Worm (Caenorhabditis elegans) whole organism, L1 larva: Measurements from ENCODE around the gene srx-128.

ENCODE experiments used
- C04F5.9 ChIP-seq: sonication (generic microtip); optimal IDR thresholded peaks from 2 replicates; lab custom pipeline; 2016; ENCODE audit warnings: missing genetic modification characterization, missing compliant biosample characterization
- F16B12.6 ChIP-seq: fragments of 150-350 bp; optimal IDR thresholded peaks from 2 replicates; lab custom pipeline; 2014; ENCODE audit warnings: missing biosample characterization, missing genetic modification characterization
- Y116A8C.19 ChIP-seq: sonication (generic microtip); optimal IDR thresholded peaks from 2 replicates; lab custom pipeline; 2016; ENCODE audit warnings: missing compliant biosample characterization, missing genetic modification characterization, borderline replicate concordance
- alr-1 ChIP-seq: fragments of 200-800 bp; sonication (Bioruptor generic); optimal IDR thresholded peaks from 2 replicates; lab custom pipeline; 2018; ENCODE audit warnings: borderline replicate concordance, mild to moderate bottlenecking, missing genetic modification characterization, missing compliant biosample characterization
- aly-2 ChIP-seq: fragments of 150-350 bp; optimal IDR thresholded peaks from 2 replicates; lab custom pipeline; 2014; ENCODE audit warnings: missing biosample characterization, missing genetic modification characterization
- ceh-63 ChIP-seq: fragments of 200-800 bp; sonication (Bioruptor generic); optimal IDR thresholded peaks from 2 replicates; lab custom pipeline; 2018; ENCODE audit warnings: mild to moderate bottlenecking, missing genetic modification characterization, missing compliant biosample characterization
- ceh-8 ChIP-seq: fragments of 200-800 bp; sonication (Bioruptor generic); optimal IDR thresholded peaks from 2 replicates; lab custom pipeline; 2018; ENCODE audit warnings: mild to moderate bottlenecking, missing genetic modification characterization, moderate library complexity, missing compliant biosample characterization
- dsc-1 ChIP-seq: sonication (generic microtip); optimal IDR thresholded peaks from 2 replicates; lab custom pipeline; 2016; ENCODE audit warnings: mild to moderate bottlenecking, missing genetic modification characterization, missing compliant biosample characterization
- efl-1 ChIP-seq, 4 experiments: fragments of 150-350 bp; optimal IDR thresholded peaks in 3 of 4; peaks in 1 of 4; 1 replicate in 1 of 4; 2 replicates in 3 of 4; lab custom pipeline; 2014; ENCODE audit warnings: missing biosample characterization in 2 of 4, missing genetic modification characterization in 2 of 4, missing genetic modification reagents in 2 of 4
- efl-3 ChIP-seq: fragments of 200-800 bp; sonication (Bioruptor generic); optimal IDR thresholded peaks from 2 replicates; lab custom pipeline; 2018; ENCODE audit warnings: mild to moderate bottlenecking, missing genetic modification characterization, missing compliant biosample characterization
- elt-3 ChIP-seq, 6 experiments: fragments of 150-350 bp in 1 of 6; sonication (generic microtip); optimal IDR thresholded peaks; 2 replicates each; lab custom pipeline; 2017 to 2018; ENCODE audit warnings: missing biosample characterization in 6 of 6, missing genetic modification characterization in 6 of 6, inconsistent platforms in 1 of 6
- ets-5 ChIP-seq: fragments of 200-800 bp; sonication (Bioruptor generic); IDR thresholded peaks from 2 replicates; pipeline ENCODE4 v1.3.6; 2022; ENCODE audit warnings: missing genetic modification characterization, missing compliant biosample characterization
- fkh-10 ChIP-seq: sonication (generic microtip); optimal IDR thresholded peaks from 2 replicates; lab custom pipeline; 2017; ENCODE audit warnings: missing biosample characterization, missing genetic modification reagents, missing genetic modification characterization
- fkh-4 ChIP-seq: sonication (generic microtip); optimal IDR thresholded peaks from 2 replicates; lab custom pipeline; 2016; ENCODE audit warnings: missing compliant biosample characterization, missing genetic modification characterization, borderline replicate concordance
- fkh-8 ChIP-seq: sonication (generic microtip); optimal IDR thresholded peaks from 2 replicates; lab custom pipeline; 2016; ENCODE audit warnings: mild to moderate bottlenecking, missing genetic modification characterization, missing compliant biosample characterization
- grh-1 ChIP-seq: fragments of 200-800 bp; sonication (Bioruptor generic); IDR thresholded peaks from 2 replicates; pipeline ENCODE4 v1.3.6; 2022; ENCODE audit warnings: missing genetic modification reagents, missing genetic modification characterization, missing compliant biosample characterization
- hlh-17 ChIP-seq: fragments of 200-800 bp; sonication (Bioruptor generic); optimal IDR thresholded peaks from 2 replicates; lab custom pipeline; 2018; ENCODE audit warnings: missing genetic modification characterization, mild to moderate bottlenecking, missing compliant biosample characterization, moderate library complexity, borderline replicate concordance
- irx-1 ChIP-seq: sonication (generic microtip); optimal IDR thresholded peaks from 2 replicates; lab custom pipeline; 2016; ENCODE audit warnings: missing genetic modification characterization, missing compliant biosample characterization
- lin-13 ChIP-seq: fragments of 150-350 bp; optimal IDR thresholded peaks from 2 replicates; lab custom pipeline; 2014; ENCODE audit warnings: missing biosample characterization, missing genetic modification reagents, missing genetic modification characterization
- lin-14 ChIP-seq: fragments of 200-800 bp; sonication (Bioruptor generic); optimal IDR thresholded peaks from 2 replicates; lab custom pipeline; 2018; ENCODE audit warnings: mild to moderate bottlenecking, missing genetic modification characterization, moderate library complexity, missing compliant biosample characterization
- lin-15B ChIP-seq: fragments of 150-350 bp; sonication (generic microtip); optimal IDR thresholded peaks from 3 replicates; lab custom pipeline; 2014; ENCODE audit warnings: missing biosample characterization, missing genetic modification characterization
- mep-1 ChIP-seq: fragments of 150-350 bp; optimal IDR thresholded peaks from 2 replicates; lab custom pipeline; 2014; ENCODE audit warnings: missing biosample characterization, missing genetic modification characterization
- nhr-20 ChIP-seq: sonication (generic microtip); optimal IDR thresholded peaks from 2 replicates; lab custom pipeline; 2016; ENCODE audit warnings: mild to moderate bottlenecking, missing genetic modification characterization, missing compliant biosample characterization
- nhr-84 ChIP-seq: sonication (generic microtip); optimal IDR thresholded peaks from 2 replicates; lab custom pipeline; 2017; ENCODE audit warnings: missing biosample characterization, missing genetic modification characterization
- nhr-85 ChIP-seq: sonication (generic microtip); peaks from one replicate; lab custom pipeline; 2016; ENCODE audit warnings: missing genetic modification characterization, inconsistent platforms, missing compliant biosample characterization
- pag-3 ChIP-seq: sonication (generic microtip); optimal IDR thresholded peaks from 2 replicates; lab custom pipeline; 2017; ENCODE audit warnings: missing genetic modification characterization, mild to moderate bottlenecking, missing compliant biosample characterization, antibody characterized with exemption, borderline replicate concordance; ENCODE audit not compliant: insufficient read depth
- pqm-1 ChIP-seq: sonication (generic microtip); optimal IDR thresholded peaks from 3 replicates; lab custom pipeline; 2017; ENCODE audit warnings: missing biosample characterization, missing genetic modification characterization
- rnt-1 ChIP-seq: sonication (generic microtip); optimal IDR thresholded peaks from 2 replicates; lab custom pipeline; 2016; ENCODE audit warnings: mild to moderate bottlenecking, missing genetic modification characterization, moderate library complexity, missing compliant biosample characterization
- skn-1 ChIP-seq: fragments of 150-350 bp; optimal IDR thresholded peaks from 2 replicates; lab custom pipeline; 2014; ENCODE audit warnings: missing biosample characterization, missing genetic modification characterization
- snu-23 ChIP-seq: sonication (generic microtip); optimal IDR thresholded peaks from 2 replicates; lab custom pipeline; 2016; ENCODE audit warnings: missing genetic modification characterization, missing compliant biosample characterization
- sup-37 ChIP-seq: fragments of 200-800 bp; sonication (Bioruptor generic); optimal IDR thresholded peaks from 2 replicates; lab custom pipeline; 2018; ENCODE audit warnings: mild to moderate bottlenecking, missing genetic modification characterization, missing compliant biosample characterization
- unc-30 ChIP-seq: sonication (generic microtip); optimal IDR thresholded peaks from 2 replicates; lab custom pipeline; 2017; ENCODE audit warnings: missing biosample characterization, missing genetic modification characterization
- unc-86 ChIP-seq: sonication (generic microtip); optimal IDR thresholded peaks from 2 replicates; lab custom pipeline; 2016; ENCODE audit warnings: missing genetic modification characterization, missing compliant biosample characterization
- xbp-1 ChIP-seq: sonication (generic microtip); optimal IDR thresholded peaks from 2 replicates; lab custom pipeline; 2016; ENCODE audit warnings: missing genetic modification characterization, missing compliant biosample characterization
- zag-1 ChIP-seq: fragments of 150-350 bp; optimal IDR thresholded peaks from 2 replicates; lab custom pipeline; 2014; ENCODE audit warnings: missing biosample characterization, missing genetic modification characterization
- ztf-11 ChIP-seq, 2 experiments: sonication (generic microtip); optimal IDR thresholded peaks; 2 replicates each; lab custom pipeline; 2016 to 2017; ENCODE audit warnings: missing genetic modification characterization in 2 of 2, missing biosample characterization in 1 of 2, missing compliant biosample characterization in 1 of 2
- ztf-4 ChIP-seq: fragments of 150-350 bp; optimal IDR thresholded peaks from 2 replicates; lab custom pipeline; 2014; ENCODE audit warnings: missing biosample characterization, missing genetic modification characterization

Gene srx-128

DNA sequence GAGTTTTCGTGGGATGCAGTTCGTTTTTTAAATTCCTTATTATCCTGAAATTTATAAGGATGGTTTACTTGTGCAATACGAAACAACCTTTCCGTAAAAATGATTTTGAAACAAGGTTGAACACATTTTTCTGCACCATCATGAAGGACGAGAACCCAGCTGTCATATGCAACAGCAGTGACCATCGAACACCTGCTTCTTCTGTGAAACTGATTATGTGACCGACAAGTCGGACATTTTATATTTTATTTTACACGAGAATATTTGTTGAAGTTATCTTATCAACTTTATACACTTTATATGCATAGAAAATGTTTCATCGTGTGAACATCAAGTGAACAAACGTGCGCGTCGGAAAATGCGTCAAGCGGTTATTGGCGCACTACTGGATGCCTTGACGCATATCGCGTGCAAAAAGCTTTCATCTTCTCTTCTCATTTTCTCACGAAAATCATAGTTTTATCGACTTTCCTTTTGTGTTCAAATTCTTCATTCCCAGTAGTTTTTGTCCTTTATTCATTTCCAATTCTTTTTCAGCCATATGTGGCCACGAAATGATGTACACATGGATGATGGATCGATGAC, 18.4 kb upstream of the srx-128 start, which contains the start of gene sel-10 (continued):
- TF ChIP-seq C04F5.9 (no peak), lin-13 (GFP tag; lab: Kevin White, UChicago) (peak; percentile 65)

ce11 chrV:13822752-13823151, 14.5 kb upstream of the srx-128 start, which contains the start of gene hpo-31:
hpo-31 (plus strand) TSS chrV:13823052.
- TF ChIP-seq F16B12.6 (tag; lab: Kevin White, UChicago): no peak
- no peak for TF ChIP-seq pqm-1 (tag; lab: Kevin White, UChicago)
- TF ChIP-seq nhr-85 (tag; lab: Kevin White, UChicago): no peak
- TF ChIP-seq elt-3 (tag; optimal IDR thresholded peaks at IDR 0.05; lab: Kevin White, UChicago): no peak
- TF ChIP-seq sup-37 (GFP tag; lab: Kevin White, UChicago): no peak

- TF ChIP-seq alr-1: no peak
- no peak for TF ChIP-seq fkh-8 (tag; lab: Kevin White, UChicago)
- no peak for TF ChIP-seq pag-3
- TF ChIP-seq snu-23 (GFP tag; lab: Kevin White, UChicago): no peak
- TF ChIP-seq rnt-1 (tag; lab: Kevin White, UChicago): peak; percentile 65
- TF ChIP-seq efl-1 (optimal IDR thresholded peaks at IDR 0.05; lab: Kevin White, UChicago): no peak
- TF ChIP-seq efl-1 (GFP tag; optimal IDR thresholded peaks at IDR 0.05 in 1 of 2; lab: Kevin White, UChicago): peak in 1 of 2 experiments; percentile 5
- TF ChIP-seq nhr-84 (tag; lab: Kevin White, UChicago): no peak
- TF ChIP-seq dsc-1: peak; percentile 69
- TF ChIP-seq ztf-11 (tag; optimal IDR thresholded peaks at IDR 0.05; lab: Kevin White, UChicago): no peak
- TF ChIP-seq aly-2: no peak
- no peak for TF ChIP-seq irx-1 (tag; lab: Kevin White, UChicago)
- no peak for TF ChIP-seq nhr-20 (tag; lab: Kevin White, UChicago)
- TF ChIP-seq ceh-63: no peak
- TF ChIP-seq, all 84 proteins: peak for 3
These were observed 9.4 kb upstream of the srx-128 start, which contains the start of gene nrf-5 for ce11 chrV:13827920-13828319. nrf-5 (plus strand) TSS chrV:13828267.

DNA sequence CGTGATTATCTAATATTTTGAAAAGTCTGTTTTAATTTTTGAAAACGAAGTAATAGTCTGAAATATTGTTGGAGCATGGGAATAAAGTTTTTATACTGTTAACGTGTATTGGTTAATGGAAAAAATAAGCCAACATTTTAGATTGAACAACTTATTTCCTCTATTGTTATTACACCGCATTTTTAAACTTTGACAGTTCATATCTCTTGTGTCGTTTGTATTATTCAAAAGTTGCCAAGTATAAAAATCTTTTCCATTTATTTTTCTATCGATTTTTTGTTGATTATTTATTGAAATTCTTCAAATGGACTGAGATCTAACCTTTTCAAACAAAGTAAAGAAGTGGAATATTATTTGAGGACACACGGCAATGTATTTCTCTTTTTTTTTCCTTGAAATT, 6.5 kb upstream of the srx-128 start, which contains the start of gene str-165:
str-165 (plus strand) TSS at position 301 of the 400 bp plus-strand sequence.
- TF ChIP-seq aly-2 (no peak), lin-14 (GFP tag; lab: Kevin White, UChicago) (no peak), unc-86 (tag; lab: Kevin White, UChicago) (no peak), ets-5 (no peak), zag-1 (tag; lab: Kevin White, UChicago) (no peak), grh-1 (GFP tag; lab: Robert Waterston, UW) (no peak), lin-15B (tag; lab: Kevin White, UChicago) (no peak), ceh-8 (no peak), xbp-1 (tag; lab: Kevin White, UChicago) (no peak), mep-1 (no peak), efl-3 (GFP tag; lab: Kevin White, UChicago) (no peak), hlh-17 (GFP tag; lab: Kevin White, UChicago) (no peak)

DNA sequence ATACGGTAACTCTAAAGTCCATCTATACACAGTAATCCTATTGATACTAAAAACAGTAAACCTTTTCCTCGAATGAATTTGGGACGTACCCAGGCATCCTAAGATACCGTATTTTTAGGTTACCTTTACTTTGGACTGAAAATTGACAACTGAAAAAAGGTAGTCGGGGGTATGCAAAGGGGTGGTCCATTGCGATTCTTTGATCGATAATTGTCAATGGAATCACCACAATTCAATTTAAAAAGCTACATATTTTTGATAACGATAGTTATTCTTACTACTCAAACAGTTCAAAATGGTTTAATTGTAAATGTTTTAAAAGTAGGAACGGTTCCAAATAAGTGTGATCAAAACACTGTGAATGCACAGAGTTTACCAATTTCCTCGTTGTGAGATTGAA, 3.3 kb upstream of the srx-128 start, which contains the start of gene srx-129:
srx-129 (plus strand) TSS at position 301 of the 400 bp plus-strand sequence.
- TF ChIP-seq fkh-10 (no peak), ztf-4 (tag; lab: Kevin White, UChicago) (no peak), unc-30 (no peak), skn-1 (no peak), zag-1 (tag; lab: Kevin White, UChicago) (no peak), fkh-4 (tag; lab: Kevin White, UChicago) (no peak), Y116A8C.19 (tag; lab: Kevin White, UChicago) (no peak)
